Worm (Caenorhabditis elegans): Measurements from ENCODE around the gene F49H12.4.
A peak's percentile ranks its signal among the peaks of the same experiment; 100 is the strongest.

The F49H12.4 gene

ce11 chrX:2041448-2042138 is 38.0 kb upstream of the F49H12.4 start:
- no peak for TF ChIP-seq efl-1 (optimal IDR thresholded peaks at IDR 0.05)
- TF ChIP-seq efl-1 (GFP tag; optimal IDR thresholded peaks at IDR 0.05 in 1 of 2): peak in 1 of 2 experiments; percentile 33
- TF ChIP-seq nhr-84 (tag; optimal IDR thresholded peaks at IDR 0.05): no peak
- TF ChIP-seq rnt-1 (tag; optimal IDR thresholded peaks at IDR 0.05): no peak
- TF ChIP-seq fkh-10 (GFP tag; optimal IDR thresholded peaks at IDR 0.05): no peak
- no peak for TF ChIP-seq isw-1 (GFP tag; IDR thresholded peaks at IDR 0.05)
- no peak for TF ChIP-seq tlp-1 (tag; optimal IDR thresholded peaks at IDR 0.05)
- TF ChIP-seq skn-1 (tag; optimal IDR thresholded peaks at IDR 0.05): no peak
- TF ChIP-seq ztf-11 (tag; optimal IDR thresholded peaks at IDR 0.05): no peak
- no peak for TF ChIP-seq hlh-4 (tag; optimal IDR thresholded peaks at IDR 0.05)
- TF ChIP-seq unc-30 (tag; optimal IDR thresholded peaks at IDR 0.05): no peak
- no peak for TF ChIP-seq pqm-1 (tag; optimal IDR thresholded peaks at IDR 0.05)
- TF ChIP-seq hpl-2 (GFP tag; optimal IDR thresholded peaks at IDR 0.05): no peak
- TF ChIP-seq lin-39 (tag; optimal IDR thresholded peaks at IDR 0.05): peak; percentile 4
- no peak for TF ChIP-seq lin-15B (tag; optimal IDR thresholded peaks at IDR 0.05)
- TF ChIP-seq efl-3 (GFP tag; optimal IDR thresholded peaks at IDR 0.05): no peak
- peak; percentile 70 for TF ChIP-seq nhr-85 (tag)
- no peak for TF ChIP-seq sptf-1 (tag; optimal IDR thresholded peaks at IDR 0.05)
- TF ChIP-seq mep-1 (tag; optimal IDR thresholded peaks at IDR 0.05): peak; percentile 21
- TF ChIP-seq unc-98 (GFP tag; IDR thresholded peaks at IDR 0.05): no peak
- TF ChIP-seq lin-14 (GFP tag; optimal IDR thresholded peaks at IDR 0.05): peak; percentile 68
- no peak for TF ChIP-seq nhr-20 (tag; optimal IDR thresholded peaks at IDR 0.05)

- TF ChIP-seq swsn-7 (tag; optimal IDR thresholded peaks at IDR 0.05) (no peak), sup-37 (GFP tag; optimal IDR thresholded peaks at IDR 0.05) (no peak), egl-13 (tag; optimal IDR thresholded peaks at IDR 0.05) (no peak), snu-23 (GFP tag; optimal IDR thresholded peaks at IDR 0.05) (no peak), C34B4.2 (tag; optimal IDR thresholded peaks at IDR 0.05) (no peak), nhr-47 (tag; optimal IDR thresholded peaks at IDR 0.05) (no peak), lin-39 (tag; optimal IDR thresholded peaks at IDR 0.05) (no peak), pax-3 (tag; optimal IDR thresholded peaks at IDR 0.05) (no peak), ztf-11 (tag; optimal IDR thresholded peaks at IDR 0.05) (no peak), hlh-4 (tag; optimal IDR thresholded peaks at IDR 0.05) (no peak), fkh-10 (GFP tag; optimal IDR thresholded peaks at IDR 0.05) (no peak), nhr-76 (tag; optimal IDR thresholded peaks at IDR 0.05) (no peak), ceh-8 (GFP tag; optimal IDR thresholded peaks at IDR 0.05) (no peak), aha-1 (tag; optimal IDR thresholded peaks at IDR 0.05) (no peak)
Measured at ce11 chrX:2042621-2043020, 37.0 kb upstream of the F49H12.4 start.

DNA sequence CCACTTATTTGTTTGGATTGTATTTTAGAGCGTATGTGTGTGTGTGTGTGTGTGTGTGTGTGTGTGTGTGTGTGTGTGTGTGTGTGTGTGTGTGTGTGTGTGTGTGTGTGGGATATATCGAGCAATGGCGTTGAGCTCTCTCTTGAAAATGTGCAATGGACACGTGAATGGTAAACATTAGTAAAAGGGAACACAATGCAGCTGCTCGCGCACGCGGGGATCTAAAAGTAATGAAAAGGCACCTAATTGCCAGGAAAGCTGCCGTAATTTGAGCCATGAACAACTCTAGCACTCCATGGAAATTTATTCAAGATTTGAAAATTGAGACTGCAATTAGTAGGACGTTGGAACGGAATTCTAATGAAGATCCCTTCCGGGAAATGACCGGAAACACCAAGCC is 36.4 kb upstream of the F49H12.4 start:
- no peak for TF ChIP-seq jun-1 (tag; optimal IDR thresholded peaks at IDR 0.05)
- TF ChIP-seq nhr-71 (tag; optimal IDR thresholded peaks at IDR 0.05): peak; percentile 13
- TF ChIP-seq unc-86 (tag; optimal IDR thresholded peaks at IDR 0.05): no peak
- TF ChIP-seq unc-130 (tag; optimal IDR thresholded peaks at IDR 0.05): no peak
- TF ChIP-seq fkh-10 (GFP tag; optimal IDR thresholded peaks at IDR 0.05): no peak
- peak; percentile 6 for TF ChIP-seq tbx-2 (tag; optimal IDR thresholded peaks at IDR 0.05)
- TF ChIP-seq xbp-1 (tag; optimal IDR thresholded peaks at IDR 0.05): no peak
- TF ChIP-seq nhr-19 (GFP tag; conservative IDR thresholded peaks at IDR 0.05): peak; percentile 32; the same call in 1 of the 2 replicates

Data from whole organism, L1 larva.